Worm (Caenorhabditis elegans) whole organism, late embryonic: ENCODE results near the gene T22B2.3.

Experiments used
- C38D4.7 ChIP-seq: fragments of 200-800 bp; sonication (Bioruptor generic); optimal IDR thresholded peaks from 2 replicates; lab custom pipeline; 2018; ENCODE audit warnings: mild to moderate bottlenecking, missing genetic modification characterization, moderate library complexity, missing compliant biosample characterization
- che-1 ChIP-seq: sonication (generic microtip); optimal IDR thresholded peaks from 2 replicates; lab custom pipeline; 2016; ENCODE audit warnings: mild to moderate bottlenecking, missing genetic modification characterization, missing compliant biosample characterization
- elt-2 ChIP-seq: sonication (generic microtip); optimal IDR thresholded peaks from 2 replicates; lab custom pipeline; 2016; ENCODE audit warnings: missing genetic modification reagents, missing genetic modification characterization, missing compliant biosample characterization
- fkh-10 ChIP-seq: fragments of 150-350 bp; optimal IDR thresholded peaks from 2 replicates; lab custom pipeline; 2014; ENCODE audit warnings: missing biosample characterization, missing genetic modification reagents, missing genetic modification characterization
- nhr-11 ChIP-seq: fragments of 150-350 bp; optimal IDR thresholded peaks from 2 replicates; lab custom pipeline; 2014; ENCODE audit warnings: missing biosample characterization, missing genetic modification characterization
- rnt-1 ChIP-seq: sonication (generic microtip); optimal IDR thresholded peaks from 2 replicates; lab custom pipeline; 2016; ENCODE audit warnings: missing genetic modification characterization, missing compliant biosample characterization
- sox-4 ChIP-seq: sonication (generic microtip); optimal IDR thresholded peaks from 2 replicates; lab custom pipeline; 2017; ENCODE audit warnings: mild to moderate bottlenecking, missing genetic modification characterization, inconsistent platforms, missing compliant biosample characterization
- tbx-7 ChIP-seq: sonication (generic microtip); optimal IDR thresholded peaks from 2 replicates; lab custom pipeline; 2016; ENCODE audit warnings: missing genotype, missing genetic modification characterization, missing compliant biosample characterization

DNA sequence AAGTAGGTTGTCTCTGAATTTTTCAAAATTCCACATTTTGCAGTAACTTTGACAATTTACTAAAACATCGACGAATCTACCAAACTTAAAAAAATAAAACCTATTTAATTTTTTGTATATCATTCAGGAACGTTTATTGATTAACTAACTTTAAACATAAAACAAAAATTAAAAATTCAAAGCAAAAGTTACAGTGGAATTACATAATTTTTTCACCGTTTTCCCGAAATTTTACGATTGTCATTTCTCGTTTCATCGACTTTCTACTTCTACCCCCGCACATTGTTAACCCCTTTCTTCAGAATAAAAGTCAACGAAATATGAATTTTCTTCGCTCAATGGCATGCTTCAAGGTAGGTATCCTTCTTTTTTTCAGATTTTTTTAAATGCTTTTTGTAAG, 38.9 kb upstream of the T22B2.3 start, which contains the start of gene F47F2.1:
- TF ChIP-seq elt-2 (tag; lab: Kevin White, UChicago) (no peak), che-1 (tag; lab: Kevin White, UChicago) (no peak), sox-4 (tag; lab: Kevin White, UChicago) (no peak), nhr-11 (tag; lab: Kevin White, UChicago) (no peak), tbx-7 (tag; lab: Kevin White, UChicago) (no peak), fkh-10 (GFP tag; lab: Kevin White, UChicago) (no peak), C38D4.7 (GFP tag; lab: Kevin White, UChicago) (no peak), rnt-1 (no peak)
